Worm (Caenorhabditis elegans): ENCODE data around the gene cpin-1.

The cpin-1 gene

DNA sequence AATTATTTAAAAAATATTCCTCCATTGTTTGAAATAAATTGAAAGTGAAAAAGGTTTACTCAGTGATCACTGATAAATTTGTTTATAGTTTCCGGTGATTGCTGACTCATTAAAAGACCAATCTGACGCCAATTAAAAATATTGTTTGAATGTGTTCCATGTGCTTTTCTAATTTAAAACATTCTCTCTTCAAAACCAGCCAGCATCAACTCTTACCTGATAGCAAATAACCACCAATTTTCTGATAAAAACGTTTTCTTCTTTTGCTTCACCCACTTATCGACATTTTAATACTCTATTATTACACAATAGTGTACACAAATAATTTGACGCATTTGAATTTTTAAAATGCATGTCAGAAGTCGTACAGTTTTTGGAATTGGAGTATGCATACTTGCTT lies 48.8 kb upstream of the cpin-1 start, which contains the start of gene F56D5.6 (continued):
- peak; percentile 68 for TF ChIP-seq pqm-1 (tag; optimal IDR thresholded peaks at IDR 0.05)
- no peak for TF ChIP-seq ces-1 (GFP tag; optimal IDR thresholded peaks at IDR 0.05)
- no peak for TF ChIP-seq nhr-48 (tag; optimal IDR thresholded peaks at IDR 0.05)
- TF ChIP-seq lin-29 (GFP tag; IDR thresholded peaks at IDR 0.05): no peak
- peak; percentile 78 for TF ChIP-seq nhr-28 (tag; optimal IDR thresholded peaks at IDR 0.05)
- no peak for TF ChIP-seq nhr-25 (tag; optimal IDR thresholded peaks at IDR 0.05; ENCODE audit: borderline replicate concordance, insufficient read depth)
- TF ChIP-seq F10B5.3 (tag; optimal IDR thresholded peaks at IDR 0.05): no peak
- TF ChIP-seq lin-13 (GFP tag; optimal IDR thresholded peaks at IDR 0.05): no peak
- no peak for TF ChIP-seq ceh-44 (GFP tag; IDR thresholded peaks at IDR 0.05)
- no peak for TF ChIP-seq F26F4.8 (GFP tag; conservative IDR thresholded peaks at IDR 0.05)
- TF ChIP-seq dmd-9 (GFP tag; IDR thresholded peaks at IDR 0.05): no peak
- no peak for TF ChIP-seq zip-11 (GFP tag; IDR thresholded peaks at IDR 0.05)
- TF ChIP-seq F49E8.2 (tag; optimal IDR thresholded peaks at IDR 0.05; ENCODE audit: borderline replicate concordance): no peak
- no peak for TF ChIP-seq daf-19 (GFP tag; conservative IDR thresholded peaks at IDR 0.05)
- TF ChIP-seq Y75B8A.6 (GFP tag; IDR thresholded peaks at IDR 0.05): no peak
- no peak for TF ChIP-seq mdt-29 (GFP tag; IDR thresholded peaks at IDR 0.05)
- TF ChIP-seq nhr-42 (GFP tag; IDR thresholded peaks at IDR 0.05): no peak
- TF ChIP-seq aha-1 (tag): peak; percentile 58
- no peak for TF ChIP-seq attf-4 (tag; optimal IDR thresholded peaks at IDR 0.05)
- TF ChIP-seq unc-130 (GFP tag; optimal IDR thresholded peaks at IDR 0.05): no peak
- no peak for TF ChIP-seq Y48G9A.11 (GFP tag; IDR thresholded peaks at IDR 0.05)
- TF ChIP-seq lsy-2 (tag; optimal IDR thresholded peaks at IDR 0.05): no peak
- TF ChIP-seq R02D3.7 (tag; optimal IDR thresholded peaks at IDR 0.05): no peak
- peak; percentile 14; the same call in 1 of the 2 replicates for TF ChIP-seq dmd-6 (GFP tag; IDR thresholded peaks at IDR 0.05)
- no peak for TF ChIP-seq saeg-2 (GFP tag; IDR thresholded peaks at IDR 0.05)
- no peak for TF ChIP-seq tag-97 (GFP tag; IDR thresholded peaks at IDR 0.05)
- no peak for TF ChIP-seq ama-1 (optimal IDR thresholded peaks at IDR 0.05)

DNA sequence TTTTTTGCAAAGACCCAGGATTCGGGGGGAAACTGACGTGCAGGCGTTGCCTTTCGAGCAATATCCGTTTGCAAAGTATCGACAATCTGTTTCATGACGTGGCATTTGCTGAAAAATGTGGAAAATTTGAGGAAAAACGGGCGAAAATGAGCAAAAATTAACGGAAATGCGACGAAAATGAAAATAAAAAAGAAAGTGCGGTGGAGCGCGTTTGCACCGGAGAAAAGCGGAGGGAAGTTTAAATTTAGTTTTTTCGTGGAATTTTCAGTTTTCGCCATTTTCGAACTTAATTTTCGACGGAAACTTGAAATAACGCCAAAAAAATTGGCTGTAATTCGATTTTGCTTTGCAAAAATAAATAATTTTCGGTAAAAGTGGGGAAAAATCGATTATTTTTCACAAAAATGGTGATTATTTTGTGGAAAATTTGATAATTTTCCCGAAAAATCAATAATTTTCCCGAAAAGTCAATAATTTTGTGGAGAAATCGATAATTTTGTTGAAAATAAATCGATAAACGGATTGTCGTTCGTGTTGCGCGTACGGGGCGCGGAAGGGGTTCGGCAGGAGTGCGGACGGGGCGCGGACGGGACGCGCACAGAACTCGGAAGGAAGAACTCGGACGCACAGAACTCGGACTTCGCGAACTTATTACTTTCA lies 46.6 kb upstream of the cpin-1 start:
- no peak for TF ChIP-seq pha-4 (GFP tag; IDR thresholded peaks at IDR 0.05)
- no peak for TF ChIP-seq pha-4 (tag; optimal IDR thresholded peaks at IDR 0.05)
- peak; percentile 75 for TF ChIP-seq ceh-28 (tag; optimal IDR thresholded peaks at IDR 0.05)
- no peak for TF ChIP-seq lin-39 (tag; optimal IDR thresholded peaks at IDR 0.05)
- TF ChIP-seq lin-38 (GFP tag; IDR thresholded peaks at IDR 0.05): peak; percentile 97
- peak; percentile 46; the same call in 1 of the 2 replicates for TF ChIP-seq set-16 (GFP tag; IDR thresholded peaks at IDR 0.05)
- peak; percentile 79 for TF ChIP-seq dpl-1 (GFP tag; optimal IDR thresholded peaks at IDR 0.05)
- TF ChIP-seq unc-62 (GFP tag; optimal IDR thresholded peaks at IDR 0.05 in 1 of 2): peak in 1 of 2 experiments; percentile 23
- TF ChIP-seq unc-62 (tag; optimal IDR thresholded peaks at IDR 0.05): no peak

DNA sequence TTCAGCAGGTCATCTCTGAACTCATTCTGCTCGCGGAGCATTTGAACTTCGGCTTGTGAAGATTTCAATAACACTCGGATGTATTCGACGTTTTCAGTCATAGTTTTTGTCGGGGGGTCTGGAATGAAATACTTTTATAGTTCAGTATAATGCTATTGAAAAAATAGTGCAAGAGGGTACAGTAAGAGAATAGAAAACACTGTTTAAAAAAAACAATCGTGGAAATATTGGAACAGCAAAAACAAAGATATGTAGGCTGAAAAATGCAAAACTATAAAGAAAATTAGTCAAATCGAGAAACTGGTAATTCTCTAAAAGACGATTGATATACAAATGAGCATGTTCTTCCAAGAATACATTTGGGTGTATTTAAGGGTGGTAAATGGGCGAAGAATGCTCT lies 42.5 kb upstream of the cpin-1 start, which contains the start of gene F56D5.5:
Gene F56D5.5, minus strand, starts transcription at position 101 of the 400 bp plus-strand sequence.
- TF ChIP-seq spr-1 (tag; optimal IDR thresholded peaks at IDR 0.05) (no peak), nhr-41 (GFP tag; IDR thresholded peaks at IDR 0.05) (no peak), lin-38 (GFP tag; IDR thresholded peaks at IDR 0.05) (no peak), aha-1 (tag) (no peak), rbr-2 (tag; optimal IDR thresholded peaks at IDR 0.05) (no peak), unc-39 (tag; optimal IDR thresholded peaks at IDR 0.05) (no peak), aly-2 (tag; optimal IDR thresholded peaks at IDR 0.05) (no peak), lin-29 (GFP tag; IDR thresholded peaks at IDR 0.05) (no peak), daf-8 (GFP tag; IDR thresholded peaks at IDR 0.05) (no peak), T20F7.1 (GFP tag; optimal IDR thresholded peaks at IDR 0.05) (no peak), ces-1 (GFP tag; optimal IDR thresholded peaks at IDR 0.05) (no peak), dmd-6 (GFP tag; IDR thresholded peaks at IDR 0.05) (no peak), jun-1 (tag; optimal IDR thresholded peaks at IDR 0.05) (no peak), lir-3 (tag; optimal IDR thresholded peaks at IDR 0.05) (no peak), Y105C5A.15 (GFP tag; IDR thresholded peaks at IDR 0.05) (no peak), snpc-4 (tag; optimal IDR thresholded peaks at IDR 0.05) (no peak), zag-1 (tag; optimal IDR thresholded peaks at IDR 0.05) (no peak), cey-2 (tag; optimal IDR thresholded peaks at IDR 0.05; ENCODE audit: borderline replicate concordance, insufficient read depth) (no peak)
